Worm (Caenorhabditis elegans): ENCODE results near the gene ztf-31.

DNA sequence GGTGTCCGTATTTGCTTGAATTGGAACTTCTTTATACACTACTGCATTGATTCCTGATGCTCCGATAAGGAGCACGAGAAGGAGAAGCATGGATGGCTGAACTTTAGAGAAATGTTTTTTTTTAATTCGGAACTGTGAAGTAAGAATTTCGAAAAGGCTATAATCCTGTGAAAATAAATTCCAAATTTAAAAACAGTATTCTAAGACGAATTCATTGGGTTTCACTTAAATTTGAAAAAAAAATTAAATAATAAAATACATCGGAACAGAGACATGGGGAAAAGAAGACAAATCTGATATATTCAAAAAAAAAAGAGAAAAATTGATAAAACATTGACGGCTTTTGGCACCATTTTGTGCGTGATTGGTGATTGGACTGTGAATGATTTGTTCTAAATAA lies 44.6 kb downstream of the ztf-31 start, which contains the start of gene pho-5:
- TF ChIP-seq pha-4 (GFP tag; IDR thresholded peaks at IDR 0.05) (no peak), pha-4 (tag; optimal IDR thresholded peaks at IDR 0.05) (no peak), F37D6.2 (tag; optimal IDR thresholded peaks at IDR 0.05) (no peak), snpc-1.2 (GFP tag; IDR thresholded peaks at IDR 0.05) (no peak), egl-27 (tag; optimal IDR thresholded peaks at IDR 0.05) (no peak), ctbp-1 (GFP tag; IDR thresholded peaks at IDR 0.05) (no peak), nhr-41 (GFP tag; IDR thresholded peaks at IDR 0.05) (no peak), nhr-102 (tag; optimal IDR thresholded peaks at IDR 0.05) (no peak), ztf-11 (tag; optimal IDR thresholded peaks at IDR 0.05) (no peak), gei-8 (GFP tag; optimal IDR thresholded peaks at IDR 0.05) (no peak)
